Worm (Caenorhabditis elegans): ENCODE measurements around the gene nspc-20.

ce11 chrX:14559084-14559483 lies 29.1 kb upstream of the nspc-20 start:
- TF ChIP-seq ama-1 (optimal IDR thresholded peaks at IDR 0.05) (no peak), C08G9.2 (tag; optimal IDR thresholded peaks at IDR 0.05) (no peak), Y22D7AL.16 (tag; optimal IDR thresholded peaks at IDR 0.05) (no peak), ceh-9 (tag; optimal IDR thresholded peaks at IDR 0.05) (no peak), pax-1 (tag; optimal IDR thresholded peaks at IDR 0.05) (no peak), hlh-30 (tag; optimal IDR thresholded peaks at IDR 0.05; ENCODE audit: insufficient read depth) (no peak), ttx-3 (tag; optimal IDR thresholded peaks at IDR 0.05) (no peak), ceh-34 (tag; optimal IDR thresholded peaks at IDR 0.05) (no peak)
